Worm (Caenorhabditis elegans) whole organism, early embryonic: ENCODE data around the gene Y105C5A.1272.

Experiments used
- F13C5.2 ChIP-seq: sonication (generic microtip); optimal IDR thresholded peaks from 2 replicates; lab custom pipeline; 2017; ENCODE audit warnings: mild to moderate bottlenecking, missing genetic modification characterization, inconsistent platforms, missing compliant biosample characterization
- aly-1 ChIP-seq: sonication (generic microtip); optimal IDR thresholded peaks from 2 replicates; lab custom pipeline; 2016; ENCODE audit warnings: missing genetic modification characterization, missing compliant biosample characterization
- ama-1 ChIP-seq: fragments of 150-350 bp; optimal IDR thresholded peaks from 2 replicates; lab custom pipeline; 2014
- ceh-36 ChIP-seq: sonication (generic microtip); optimal IDR thresholded peaks from 2 replicates; lab custom pipeline; 2016; ENCODE audit warnings: missing genetic modification characterization, inconsistent platforms, missing compliant biosample characterization
- ets-7 ChIP-seq: sonication (generic microtip); optimal IDR thresholded peaks from 2 replicates; lab custom pipeline; 2016; ENCODE audit warnings: missing genotype, missing genetic modification characterization, missing compliant biosample characterization
- flt-1 ChIP-seq: fragments of 200-800 bp; sonication (Bioruptor generic); IDR thresholded peaks from 2 replicates; pipeline ENCODE4 v1.3.6; 2022; ENCODE audit warnings: missing genetic modification characterization, missing compliant biosample characterization
- hmg-4 ChIP-seq: fragments of 200-800 bp; sonication (Bioruptor generic); optimal IDR thresholded peaks from 2 replicates; lab custom pipeline; 2018; ENCODE audit warnings: mild to moderate bottlenecking, missing genetic modification characterization, missing compliant biosample characterization
- scrt-1 ChIP-seq: fragments of 200-800 bp; sonication (Bioruptor generic); IDR thresholded peaks from 2 replicates; pipeline ENCODE4 v1.3.6; 2022; ENCODE audit warnings: missing genetic modification characterization, missing compliant biosample characterization
- sea-1 ChIP-seq: fragments of 200-800 bp; sonication (Bioruptor generic); conservative IDR thresholded peaks from 2 replicates; pipeline ENCODE4 v1.3.6; 2022; ENCODE audit warnings: missing genetic modification characterization, missing compliant biosample characterization
- tbx-11 ChIP-seq: fragments of 200-800 bp; sonication (Bioruptor generic); IDR thresholded peaks from 2 replicates; pipeline ENCODE4 v1.3.6; 2022; ENCODE audit warnings: missing genetic modification characterization, missing compliant biosample characterization
- tra-4 ChIP-seq: sonication (generic microtip); optimal IDR thresholded peaks from 2 replicates; lab custom pipeline; 2017; ENCODE audit warnings: missing genetic modification characterization, missing compliant biosample characterization

DNA sequence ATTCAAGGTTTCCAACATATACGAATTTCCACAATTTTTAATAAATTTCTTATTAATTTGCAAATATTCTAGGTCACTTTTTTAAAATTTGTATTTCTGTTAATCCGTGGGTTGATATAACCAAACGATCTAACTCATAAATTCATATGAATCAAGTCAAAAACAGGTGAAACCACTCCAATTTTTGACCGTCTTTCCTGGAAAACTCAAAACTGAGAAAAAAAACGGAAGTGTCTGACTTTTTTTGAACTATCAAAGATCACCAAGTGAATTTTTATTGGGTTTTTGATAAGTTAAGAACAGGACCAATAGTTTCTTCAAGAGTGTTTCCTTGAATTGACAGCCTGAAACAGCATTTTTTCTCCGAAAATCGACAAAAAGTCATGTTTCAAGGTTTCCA is 41.0 kb downstream of the Y105C5A.1272 start:
- TF ChIP-seq flt-1 (GFP tag; lab: Robert Waterston, UW) (no peak), sea-1 (GFP tag; lab: Robert Waterston, UW) (no peak), ama-1 (lab: Kevin White, UChicago) (no peak), hmg-4 (GFP tag; lab: Kevin White, UChicago) (no peak), tra-4 (tag; lab: Kevin White, UChicago) (no peak), scrt-1 (GFP tag; lab: Robert Waterston, UW) (no peak), tbx-11 (GFP tag; lab: Robert Waterston, UW) (no peak), ets-7 (tag; lab: Kevin White, UChicago) (no peak), ceh-36 (tag; lab: Kevin White, UChicago) (no peak), F13C5.2 (tag; lab: Kevin White, UChicago) (no peak), aly-1 (tag; lab: Kevin White, UChicago) (no peak)
